Fruit fly (Drosophila melanogaster) whole organism, wandering third instar larva: ENCODE measurements around the gene Miro.

Experiments used
- Abd-B ChIP-seq: fragments of >200 bp; optimal IDR thresholded peaks from 2 replicates; lab custom pipeline; 2017; ENCODE audit warnings: missing biosample characterization, missing genetic modification characterization
- CG32264 ChIP-seq: fragments of 200-800 bp; sonication (Bioruptor generic); optimal IDR thresholded peaks from 2 replicates; lab custom pipeline; 2016; ENCODE audit warnings: missing biosample characterization, missing genetic modification characterization
- CG9705 ChIP-seq: fragments of 200-800 bp; sonication (Bioruptor generic); optimal IDR thresholded peaks from 2 replicates; lab custom pipeline; 2018; ENCODE audit warnings: missing biosample characterization, mild to moderate bottlenecking, missing genetic modification characterization
- CrebA ChIP-seq: fragments of 200-800 bp; sonication (Bioruptor generic); optimal IDR thresholded peaks from 2 replicates; lab custom pipeline; 2016; ENCODE audit warnings: missing biosample characterization, mild to moderate bottlenecking, missing genetic modification characterization, borderline replicate concordance
- Dfd ChIP-seq: fragments of >200 bp; optimal IDR thresholded peaks from 2 replicates; lab custom pipeline; 2017; ENCODE audit warnings: missing biosample characterization, missing genetic modification characterization
- Dif ChIP-seq: fragments of 200-275, 200-300 bp; sonication (Bioruptor generic); optimal IDR thresholded peaks from 2 replicates; lab custom pipeline; 2018; ENCODE audit warnings: missing biosample characterization, missing genetic modification characterization; ENCODE audit not compliant: partially characterized antibody
- GATAd ChIP-seq: sonication (Bioruptor generic); optimal IDR thresholded peaks from 2 replicates; lab custom pipeline; 2016; ENCODE audit warnings: missing biosample characterization, missing genetic modification characterization
- HLH106 ChIP-seq: fragments of 200-800 bp; optimal IDR thresholded peaks from 3 replicates; lab custom pipeline; 2019; ENCODE audit warnings: missing biosample characterization, mild to moderate bottlenecking, missing genetic modification characterization, moderate library complexity
- Hnf4 ChIP-seq: fragments of 200-800 bp; sonication (Bioruptor generic); optimal IDR thresholded peaks from 2 replicates; lab custom pipeline; 2016; ENCODE audit warnings: missing biosample characterization, mild to moderate bottlenecking, missing genetic modification characterization
- Hr78 ChIP-seq: fragments of >200 bp; optimal IDR thresholded peaks from 2 replicates; lab custom pipeline; 2017; ENCODE audit warnings: missing biosample characterization, missing genetic modification characterization
- Hr83 ChIP-seq: fragments of 200-300 bp; sonication (Bioruptor generic); optimal IDR thresholded peaks from 2 replicates; lab custom pipeline; 2016; ENCODE audit warnings: missing biosample characterization, mild to moderate bottlenecking, missing genetic modification characterization, moderate library complexity; ENCODE audit not compliant: poor library complexity, severe bottlenecking
- N ChIP-seq: fragments of >200 bp; optimal IDR thresholded peaks from 2 replicates; lab custom pipeline; 2018; ENCODE audit warnings: missing biosample characterization, missing external identifiers, missing genetic modification characterization
- OdsH ChIP-seq: fragments of 200-800 bp; sonication (Bioruptor generic); optimal IDR thresholded peaks from 2 replicates; lab custom pipeline; 2016; ENCODE audit warnings: missing biosample characterization, mild to moderate bottlenecking, missing genetic modification characterization
- Rel ChIP-seq, 2 experiments: fragments of 200-800 bp; sonication (Bioruptor generic) in 1 of 2; optimal IDR thresholded peaks; 2 replicates in 1 of 2; 3 replicates in 1 of 2; lab custom pipeline; 2016 to 2019; ENCODE audit warnings: mild to moderate bottlenecking in 2 of 2, missing biosample characterization in 2 of 2, missing genetic modification characterization in 2 of 2, moderate library complexity in 1 of 2
- Vsx2 ChIP-seq: fragments of 200-300, 225-300 bp; sonication (Bioruptor generic); optimal IDR thresholded peaks from 2 replicates; lab custom pipeline; 2018; ENCODE audit warnings: missing biosample characterization, missing genetic modification characterization; ENCODE audit not compliant: partially characterized antibody
- brk ChIP-seq: fragments of 200-800 bp; sonication (Bioruptor generic); optimal IDR thresholded peaks from 2 replicates; lab custom pipeline; 2016; ENCODE audit warnings: missing biosample characterization, mild to moderate bottlenecking, missing genetic modification characterization
- dmrt93B ChIP-seq: fragments of 200-800 bp; sonication (Bioruptor generic); optimal IDR thresholded peaks from 2 replicates; lab custom pipeline; 2018; ENCODE audit warnings: missing biosample characterization, mild to moderate bottlenecking, missing genetic modification characterization
- dsf ChIP-seq: sonication (Bioruptor generic); optimal IDR thresholded peaks from 2 replicates; lab custom pipeline; 2016; ENCODE audit warnings: missing biosample characterization, missing genetic modification characterization, borderline replicate concordance
- ey ChIP-seq: fragments of 200-800 bp; sonication (Bioruptor generic); optimal IDR thresholded peaks from 2 replicates; lab custom pipeline; 2016; ENCODE audit warnings: missing biosample characterization, missing genetic modification characterization
- foxo ChIP-seq, 2 experiments: fragments of 200-800 bp; sonication (Bioruptor generic); optimal IDR thresholded peaks; 2 replicates in 1 of 2; 3 replicates in 1 of 2; lab custom pipeline; 2016 to 2017; ENCODE audit warnings: missing biosample characterization in 2 of 2, missing genetic modification characterization in 2 of 2
- fru ChIP-seq: fragments of 200-800 bp; sonication (Bioruptor generic); optimal IDR thresholded peaks from 3 replicates; lab custom pipeline; 2016; ENCODE audit warnings: missing biosample characterization, mild to moderate bottlenecking, missing genetic modification characterization
- h ChIP-seq: fragments of 200-800 bp; sonication (Bioruptor generic); optimal IDR thresholded peaks from 3 replicates; lab custom pipeline; 2016; ENCODE audit warnings: missing biosample characterization, mild to moderate bottlenecking, missing genetic modification characterization
- jim ChIP-seq: fragments of 175-275, 200-325 bp; sonication (Bioruptor generic); optimal IDR thresholded peaks from 2 replicates; lab custom pipeline; 2016; ENCODE audit warnings: missing biosample characterization, mild to moderate bottlenecking, missing genetic modification characterization
- lola ChIP-seq: fragments of >200 bp; optimal IDR thresholded peaks from 2 replicates; lab custom pipeline; 2017; ENCODE audit warnings: missing biosample characterization, missing genetic modification characterization
- psq ChIP-seq: fragments of 200-800 bp; sonication (Bioruptor generic); optimal IDR thresholded peaks from 3 replicates; lab custom pipeline; 2017; ENCODE audit warnings: missing biosample characterization, mild to moderate bottlenecking, missing genetic modification characterization, moderate library complexity
- rgr ChIP-seq: fragments of 200-800 bp; sonication (Bioruptor generic); optimal IDR thresholded peaks from 3 replicates; lab custom pipeline; 2016; ENCODE audit warnings: missing biosample characterization, mild to moderate bottlenecking, missing genetic modification characterization
- sage ChIP-seq: fragments of 200-800 bp; sonication (Bioruptor generic); optimal IDR thresholded peaks from 2 replicates; lab custom pipeline; 2016; ENCODE audit warnings: missing biosample characterization, mild to moderate bottlenecking, missing genetic modification characterization
- sv ChIP-seq: fragments of 200-800 bp; sonication (Bioruptor generic); optimal IDR thresholded peaks from 3 replicates; lab custom pipeline; 2016; ENCODE audit warnings: missing biosample characterization, missing genetic modification characterization
- tai ChIP-seq: sonication (Bioruptor generic); optimal IDR thresholded peaks from 2 replicates; lab custom pipeline; 2016; ENCODE audit warnings: missing biosample characterization, missing genetic modification characterization

Gene Miro

DNA sequence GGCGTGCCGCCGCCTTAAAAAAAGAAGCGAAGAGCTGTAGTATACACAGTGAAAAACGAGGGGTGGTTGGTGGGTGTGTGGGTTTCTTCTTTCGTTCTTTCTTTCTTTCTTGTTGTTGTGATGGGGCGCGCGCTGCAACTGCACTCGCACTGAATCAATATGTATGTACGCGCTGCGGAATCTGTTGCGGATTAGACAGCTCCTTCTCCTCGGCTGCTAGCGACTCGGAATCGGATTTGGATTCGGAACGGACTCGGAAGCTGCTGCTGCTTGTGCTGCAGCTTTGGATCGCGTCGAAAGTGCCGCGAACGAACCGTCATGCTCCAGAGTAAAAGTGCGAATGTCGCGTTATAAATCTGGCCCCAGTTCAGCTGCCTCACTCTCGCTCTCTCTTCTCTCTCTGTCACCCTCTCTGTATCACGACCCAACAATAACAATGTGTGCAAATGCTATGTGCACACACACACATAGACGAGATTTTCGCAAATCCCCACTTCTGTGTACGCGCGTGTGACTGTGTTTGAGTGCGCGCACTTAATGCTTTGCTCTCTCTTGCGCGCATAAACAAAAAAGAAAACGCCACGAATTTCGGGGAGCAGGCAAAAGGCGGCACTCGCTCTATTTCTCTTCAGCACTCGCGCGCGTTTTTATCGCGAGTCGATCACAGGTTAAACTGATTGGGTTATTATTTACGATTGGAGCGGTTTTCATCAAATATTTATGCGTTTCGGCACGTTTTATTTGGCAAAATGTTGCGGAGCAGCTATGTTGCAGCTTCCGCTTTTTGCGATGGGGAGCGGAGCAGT, 7.4 kb downstream of the Miro start (continued):
- no peak for TF ChIP-seq CG32264 (GFP tag; lab: Kevin White, UChicago)
- no peak for TF ChIP-seq GATAd (GFP tag; lab: Kevin White, UChicago)
- peak; percentile 43 for TF ChIP-seq psq (GFP tag; lab: Kevin White, UChicago)

DNA sequence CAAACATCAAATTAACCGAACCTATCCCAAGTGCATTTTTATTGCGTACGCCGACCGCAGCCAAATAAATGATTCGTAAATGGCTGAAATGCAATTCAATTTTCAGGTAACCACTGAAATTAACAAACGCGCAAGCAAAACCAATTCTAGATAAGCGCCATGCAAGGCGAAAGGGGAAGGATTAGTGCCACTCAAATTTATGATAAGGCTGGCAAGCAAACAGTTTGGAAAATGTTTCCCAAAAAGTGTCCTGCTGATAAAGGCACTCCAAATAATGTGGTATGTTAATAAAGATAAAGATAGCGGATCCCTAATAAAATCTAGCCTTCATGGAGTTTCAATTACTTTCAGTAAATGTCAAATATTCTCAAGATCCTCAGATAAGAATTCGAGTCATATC, 11.4 kb downstream of the Miro start:
- no peak for TF ChIP-seq Rel (GFP tag; optimal IDR thresholded peaks at IDR 0.05; lab: Kevin White, UChicago)
- TF ChIP-seq Rel (tag; optimal IDR thresholded peaks at IDR 0.05; lab: Kevin White, UChicago), result peak; percentile 11
- TF ChIP-seq sage (GFP tag; lab: Kevin White, UChicago), result no peak
- TF ChIP-seq, all 38 proteins: peak for 1

DNA sequence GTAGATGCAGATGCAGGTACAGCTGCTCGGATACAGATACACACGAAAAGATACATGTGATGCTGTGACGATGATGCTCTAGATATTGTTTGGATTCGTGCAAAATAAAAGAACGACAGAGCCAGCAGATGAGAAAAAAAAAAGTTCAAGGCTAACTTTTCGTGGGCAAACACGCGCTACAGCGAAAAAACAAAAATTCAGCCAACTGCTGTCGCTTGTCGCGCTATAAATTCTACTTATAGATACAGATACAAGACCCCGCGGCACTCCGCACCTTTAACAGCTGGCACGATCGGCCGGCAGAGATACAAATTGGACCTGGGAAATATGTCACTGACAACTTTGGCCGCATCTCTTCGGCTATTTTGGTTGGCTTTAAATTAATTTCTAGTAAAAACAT, 12.1 kb downstream of the Miro start:
- TF ChIP-seq h, result no peak
- TF ChIP-seq brk (GFP tag; lab: Kevin White, UChicago), result no peak
- TF ChIP-seq Vsx2 (GFP tag; lab: Kevin White, UChicago), result no peak
- TF ChIP-seq Dif, result no peak
- TF ChIP-seq CG32264 (GFP tag; lab: Kevin White, UChicago), result no peak
- no peak for TF ChIP-seq OdsH (GFP tag; lab: Kevin White, UChicago)
- TF ChIP-seq lola (GFP tag; lab: Kevin White, UChicago), result no peak
- TF ChIP-seq Hnf4 (GFP tag; lab: Kevin White, UChicago), result no peak
- no peak for TF ChIP-seq ey (GFP tag; lab: Kevin White, UChicago)
- no peak for TF ChIP-seq N (GFP tag; lab: Kevin White, UChicago)
- TF ChIP-seq Hr83 (GFP tag; lab: Kevin White, UChicago), result no peak
- no peak for TF ChIP-seq Abd-B (GFP tag; lab: Kevin White, UChicago)
- no peak for TF ChIP-seq tai
- no peak for TF ChIP-seq CrebA
- TF ChIP-seq dmrt93B, result no peak
- no peak for TF ChIP-seq fru (GFP tag; lab: Kevin White, UChicago)
- no peak for TF ChIP-seq CG9705 (GFP tag; lab: Kevin White, UChicago)
- no peak for TF ChIP-seq sv (GFP tag; lab: Kevin White, UChicago)

DNA sequence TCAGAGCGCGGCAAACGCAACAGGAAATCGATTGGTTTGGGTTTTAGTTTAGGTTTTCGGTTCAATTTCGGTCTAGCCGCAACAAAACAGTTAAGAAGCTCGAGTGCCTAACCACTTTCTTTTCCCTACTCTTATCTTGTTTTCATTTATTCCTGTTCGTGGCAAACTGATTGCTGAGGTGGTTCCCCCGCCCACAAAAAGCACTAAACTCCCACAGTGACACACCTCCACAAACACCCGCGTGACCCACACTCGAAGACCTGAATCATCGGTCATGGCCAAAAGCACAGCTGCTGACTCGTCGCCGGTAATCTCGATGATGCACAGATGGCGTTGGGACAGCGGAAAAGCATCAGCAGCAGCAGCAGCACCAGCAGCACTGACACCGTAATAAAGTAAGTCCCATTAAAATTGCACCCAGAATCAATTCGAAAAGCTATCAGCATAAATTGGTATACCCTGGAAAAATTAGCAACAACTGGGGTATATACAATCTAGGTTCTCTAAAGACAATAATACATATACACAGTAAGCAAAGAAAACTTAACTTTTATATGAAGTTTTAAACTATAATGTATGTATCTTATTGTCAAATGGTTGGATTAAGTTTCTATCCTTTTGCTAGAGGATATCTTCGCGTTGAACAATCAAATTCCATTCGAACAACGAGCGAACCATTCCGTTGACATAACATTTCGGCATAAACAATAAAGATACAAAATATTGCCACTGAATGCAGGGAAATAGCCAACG, 12.8 kb downstream of the Miro start:
- TF ChIP-seq psq (GFP tag; lab: Kevin White, UChicago) (no peak), ey (GFP tag; lab: Kevin White, UChicago) (peak; percentile 16), Rel (GFP tag; optimal IDR thresholded peaks at IDR 0.05; lab: Kevin White, UChicago) (no peak), Rel (tag; optimal IDR thresholded peaks at IDR 0.05; lab: Kevin White, UChicago) (peak; percentile 89), sv (GFP tag; lab: Kevin White, UChicago) (peak; percentile 27), fru (GFP tag; lab: Kevin White, UChicago) (no peak), OdsH (GFP tag; lab: Kevin White, UChicago) (peak; percentile 36), rgr (GFP tag; lab: Kevin White, UChicago) (peak; percentile 44), CG9705 (GFP tag; lab: Kevin White, UChicago) (no peak), h (peak; percentile 50), foxo (GFP tag; optimal IDR thresholded peaks at IDR 0.05; lab: Kevin White, UChicago) (peak in 1 of 2 experiments; percentile 26)

DNA sequence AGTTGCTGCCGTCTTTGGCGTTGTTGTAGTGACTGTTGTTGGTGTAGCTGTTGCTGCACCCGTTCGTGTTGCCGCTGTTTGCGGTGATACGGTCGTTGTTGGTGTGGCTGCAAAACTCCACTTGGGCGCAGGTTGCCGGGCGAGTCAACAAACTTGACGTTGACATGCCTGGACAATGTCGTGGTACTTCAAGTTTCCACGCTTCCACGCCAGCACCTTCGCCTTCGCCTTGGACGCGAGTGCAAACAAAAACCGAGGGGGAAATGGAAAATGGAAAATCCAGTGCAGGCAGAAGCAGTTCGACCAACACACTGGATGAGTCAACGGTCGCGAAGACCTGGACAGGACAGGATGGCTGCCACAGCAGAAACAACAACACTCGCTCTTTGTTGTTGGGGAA, 14.0 kb downstream of the Miro start:
- TF ChIP-seq HLH106 (tag; lab: Kevin White, UChicago) (no peak), h (no peak), Dfd (GFP tag; lab: Kevin White, UChicago) (no peak), dmrt93B (no peak), jim (GFP tag; lab: Kevin White, UChicago) (no peak), ey (GFP tag; lab: Kevin White, UChicago) (no peak), dsf (no peak), brk (GFP tag; lab: Kevin White, UChicago) (no peak), CG9705 (GFP tag; lab: Kevin White, UChicago) (no peak), Hr78 (GFP tag; lab: Kevin White, UChicago) (no peak), Vsx2 (GFP tag; lab: Kevin White, UChicago) (no peak), GATAd (GFP tag; lab: Kevin White, UChicago) (no peak), psq (GFP tag; lab: Kevin White, UChicago) (no peak)
